Worm (Caenorhabditis elegans) whole organism, young adult: Measurements from ENCODE around the gene let-99.

ENCODE experiments used
- akir-1 ChIP-seq: fragments of 200-800 bp; sonication (Bioruptor generic); optimal IDR thresholded peaks from 2 replicates; lab custom pipeline; 2018; ENCODE audit warnings: mild to moderate bottlenecking, missing genetic modification characterization, moderate library complexity, missing compliant biosample characterization
- ceh-79 ChIP-seq: sonication (generic microtip); optimal IDR thresholded peaks from 2 replicates; lab custom pipeline; 2017; ENCODE audit warnings: mild to moderate bottlenecking, missing genetic modification characterization, missing compliant biosample characterization
- efl-1 ChIP-seq: fragments of 150-350 bp; optimal IDR thresholded peaks from 2 replicates; lab custom pipeline; 2014; ENCODE audit warnings: missing biosample characterization, missing genetic modification reagents, missing genetic modification characterization
- hmg-1.2 ChIP-seq: fragments of 200-800 bp; sonication (Bioruptor generic); IDR thresholded peaks from 2 replicates; pipeline ENCODE4 v1.3.6; 2022; ENCODE audit warnings: missing genetic modification reagents, missing genetic modification characterization, missing compliant biosample characterization
- hmg-20 ChIP-seq: fragments of 200-800 bp; sonication (Bioruptor generic); IDR thresholded peaks from 2 replicates; pipeline ENCODE4 v1.3.6; 2022; ENCODE audit warnings: missing genetic modification reagents, missing genetic modification characterization, missing compliant biosample characterization
- lin-26 ChIP-seq: fragments of 200-800 bp; sonication (Bioruptor generic); IDR thresholded peaks from 2 replicates; pipeline ENCODE4 v1.3.6; 2022; ENCODE audit warnings: missing genetic modification reagents, missing genetic modification characterization, missing compliant biosample characterization
- madf-6 ChIP-seq: fragments of 200-800 bp; sonication (Bioruptor generic); IDR thresholded peaks from 2 replicates; pipeline ENCODE4 v1.3.6; 2022; ENCODE audit warnings: missing genetic modification reagents, missing genetic modification characterization, missing compliant biosample characterization
- mcd-1 ChIP-seq: fragments of 200-800 bp; sonication (Bioruptor generic); IDR thresholded peaks from 2 replicates; pipeline ENCODE4 v1.3.6; 2022; ENCODE audit warnings: missing genetic modification reagents, missing genetic modification characterization, missing compliant biosample characterization
- mes-4 ChIP-seq: sonication (generic microtip); optimal IDR thresholded peaks from 2 replicates; lab custom pipeline; 2016; ENCODE audit warnings: missing genotype, missing genetic modification characterization, missing compliant biosample characterization
- nhr-179 ChIP-seq: sonication (generic microtip); optimal IDR thresholded peaks from 2 replicates; lab custom pipeline; 2016; ENCODE audit warnings: mild to moderate bottlenecking, missing genetic modification characterization, missing compliant biosample characterization
- sdz-38 ChIP-seq: sonication (generic microtip); optimal IDR thresholded peaks from 2 replicates; lab custom pipeline; 2016; ENCODE audit warnings: missing genotype, missing genetic modification characterization, missing compliant biosample characterization
- snpc-4 ChIP-seq, 5 experiments: fragments of 150-350 bp in 1 of 5; sonication (generic microtip) in 4 of 5; optimal IDR thresholded peaks; 2 replicates each; lab custom pipeline; 2014 to 2018; ENCODE audit warnings: missing genetic modification characterization in 5 of 5, missing biosample characterization in 3 of 5, antibody characterized with exemption in 2 of 5, mild to moderate bottlenecking in 2 of 5, missing compliant biosample characterization in 2 of 5, missing genotype in 2 of 5, moderate library complexity in 2 of 5, missing genetic modification reagents in 1 of 5
- unc-62 ChIP-seq: fragments of 150-350 bp; optimal IDR thresholded peaks from 2 replicates; lab custom pipeline; 2014; ENCODE audit warnings: missing biosample characterization, missing genetic modification reagents, missing genetic modification characterization
- xnd-1 ChIP-seq: sonication (generic microtip); optimal IDR thresholded peaks from 2 replicates; lab custom pipeline; 2016; ENCODE audit warnings: missing genotype, missing genetic modification reagents, missing genetic modification characterization, missing compliant biosample characterization
- ztf-28 ChIP-seq: fragments of 200-800 bp; sonication (Bioruptor generic); IDR thresholded peaks from 2 replicates; pipeline ENCODE4 v1.3.6; 2022; ENCODE audit warnings: missing genetic modification reagents, missing genetic modification characterization, missing compliant biosample characterization

The let-99 gene

DNA sequence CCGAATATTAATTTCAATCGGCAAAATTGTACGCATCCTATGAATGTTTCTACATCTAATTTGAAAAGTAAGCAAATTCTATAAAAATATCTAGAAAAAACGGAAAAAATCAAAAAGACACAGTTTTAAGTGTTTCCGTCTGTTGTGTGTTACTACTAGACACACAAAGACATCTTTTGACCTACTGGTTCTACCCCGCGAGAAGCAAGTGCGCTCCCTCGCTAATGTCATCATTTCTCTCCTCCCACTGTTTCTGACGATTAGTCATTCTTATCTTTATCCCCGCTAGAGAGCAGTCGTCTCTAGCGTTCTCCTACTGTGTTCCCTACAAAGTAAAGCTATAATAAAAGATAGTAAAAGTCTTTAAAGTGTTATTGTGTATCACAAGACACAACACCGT lies 50.3 kb downstream of the let-99 start:
- TF ChIP-seq mes-4 (tag; lab: Kevin White, UChicago) (no peak), lin-26 (no peak), efl-1 (GFP tag; lab: Kevin White, UChicago) (peak; percentile 74), xnd-1 (tag; lab: Kevin White, UChicago) (peak; percentile 62), mcd-1 (GFP tag; lab: Robert Waterston, UW) (no peak), hmg-20 (no peak), unc-62 (GFP tag; lab: Kevin White, UChicago) (no peak), madf-6 (peak; percentile 84), sdz-38 (tag; lab: Kevin White, UChicago) (no peak), snpc-4 (GFP tag; optimal IDR thresholded peaks at IDR 0.05; lab: Kevin White, UChicago) (no peak), snpc-4 (tag; optimal IDR thresholded peaks at IDR 0.05; lab: Kevin White, UChicago) (no peak), ceh-79 (tag; lab: Kevin White, UChicago) (no peak), ztf-28 (GFP tag; lab: Robert Waterston, UW) (no peak), akir-1 (GFP tag; lab: Kevin White, UChicago) (no peak), nhr-179 (tag; lab: Kevin White, UChicago) (no peak)
- TF ChIP-seq, all 124 proteins: peak for 3

- TF ChIP-seq hmg-1.2 (GFP tag; lab: Robert Waterston, UW) (peak; percentile 38; the same call in 1 of the 2 replicates), ztf-28 (GFP tag; lab: Robert Waterston, UW) (no peak)
Measured at ce11 chrIV:12618877-12619276, 51.2 kb downstream of the let-99 start.
